Worm (Caenorhabditis elegans) whole organism, young adult: Measurements from ENCODE around the gene F13C5.3.

ENCODE experiments used
- B0261.1 ChIP-seq: sonication (generic microtip); optimal IDR thresholded peaks from 2 replicates; lab custom pipeline; 2016; ENCODE audit warnings: mild to moderate bottlenecking, missing genetic modification characterization, moderate library complexity, missing compliant biosample characterization
- B0336.3 ChIP-seq: fragments of 200-800 bp; sonication (Bioruptor generic); IDR thresholded peaks from 2 replicates; pipeline ENCODE4 v1.3.6; 2022; ENCODE audit warnings: missing genetic modification characterization, missing compliant biosample characterization
- C06A6.2 ChIP-seq: fragments of 200-800 bp; sonication (Bioruptor generic); conservative IDR thresholded peaks from 2 replicates; pipeline ENCODE4 v1.3.6; 2022; ENCODE audit warnings: missing genetic modification characterization, missing compliant biosample characterization
- F33H1.4 ChIP-seq: fragments of 200-800 bp; sonication (Bioruptor generic); IDR thresholded peaks from 2 replicates; pipeline ENCODE4 v1.3.6; 2022; ENCODE audit warnings: missing genetic modification reagents, missing genetic modification characterization, missing compliant biosample characterization
- F39B2.1 ChIP-seq: fragments of 200-800 bp; sonication (Bioruptor generic); IDR thresholded peaks from 2 replicates; pipeline ENCODE4 v1.3.6; 2022; ENCODE audit warnings: missing genetic modification reagents, missing genetic modification characterization, missing compliant biosample characterization
- F49E8.2 ChIP-seq: sonication (generic microtip); optimal IDR thresholded peaks from 3 replicates; lab custom pipeline; 2017; ENCODE audit warnings: missing genetic modification characterization, mild to moderate bottlenecking, missing compliant biosample characterization, antibody characterized with exemption, moderate library complexity; ENCODE audit not compliant: insufficient read depth
- F52B5.7 ChIP-seq: sonication (generic microtip); optimal IDR thresholded peaks from 2 replicates; lab custom pipeline; 2016; ENCODE audit warnings: mild to moderate bottlenecking, missing genetic modification characterization, missing compliant biosample characterization
- F55B11.4 ChIP-seq: sonication (generic microtip); optimal IDR thresholded peaks from 2 replicates; lab custom pipeline; 2016; ENCODE audit warnings: missing compliant biosample characterization, missing genetic modification characterization, borderline replicate concordance; ENCODE audit not compliant: insufficient read depth
- K11D2.4 ChIP-seq: fragments of 200-800 bp; sonication (Bioruptor generic); IDR thresholded peaks from 2 replicates; pipeline ENCODE4 v1.3.6; 2022; ENCODE audit warnings: missing genetic modification reagents, missing genetic modification characterization, missing compliant biosample characterization
- Y67H2A.10 ChIP-seq: fragments of 200-800 bp; sonication (Bioruptor generic); conservative IDR thresholded peaks from 2 replicates; pipeline ENCODE4 v1.3.6; 2022; ENCODE audit warnings: missing genetic modification reagents, missing genetic modification characterization, missing compliant biosample characterization
- Y95B8A.8 ChIP-seq: fragments of 200-800 bp; sonication (Bioruptor generic); IDR thresholded peaks from 2 replicates; pipeline ENCODE4 v1.3.6; 2022; ENCODE audit warnings: missing genetic modification reagents, missing genetic modification characterization, missing compliant biosample characterization
- ama-1 ChIP-seq, 3 experiments: fragments of 150-350 bp in 1 of 3; sonication (generic microtip) in 2 of 3; optimal IDR thresholded peaks; 2 replicates each; lab custom pipeline; 2014 to 2018; ENCODE audit warnings: missing biosample characterization in 2 of 3, missing genetic modification characterization in 2 of 3, missing genetic modification reagents in 2 of 3
- attf-3 ChIP-seq: fragments of 200-800 bp; sonication (Bioruptor generic); conservative IDR thresholded peaks from 2 replicates; pipeline ENCODE4 v1.3.6; 2022; ENCODE audit warnings: missing genetic modification reagents, missing genetic modification characterization, missing compliant biosample characterization
- bed-2 ChIP-seq: fragments of 200-800 bp; sonication (Bioruptor generic); IDR thresholded peaks from 2 replicates; pipeline ENCODE4 v1.3.6; 2022; ENCODE audit warnings: missing genetic modification reagents, missing genetic modification characterization, missing compliant biosample characterization
- cebp-1 ChIP-seq, 2 experiments: fragments of 200-800 bp in 1 of 2; sonication (Bioruptor generic) in 1 of 2; sonication (generic microtip) in 1 of 2; IDR thresholded peaks in 1 of 2; optimal IDR thresholded peaks in 1 of 2; 2 replicates each; pipeline versions ENCODE4 v1.3.6 to Lab custom; 2017 to 2022; ENCODE audit warnings: missing compliant biosample characterization in 2 of 2, missing genetic modification characterization in 2 of 2, mild to moderate bottlenecking in 1 of 2, missing genetic modification reagents in 1 of 2, moderate library complexity in 1 of 2
- ceh-100 ChIP-seq: fragments of 200-800 bp; sonication (Bioruptor generic); IDR thresholded peaks from 2 replicates; pipeline ENCODE4 v1.3.6; 2022; ENCODE audit warnings: missing genetic modification reagents, missing genetic modification characterization, missing compliant biosample characterization
- ceh-27 ChIP-seq: fragments of 200-800 bp; sonication (Bioruptor generic); optimal IDR thresholded peaks from 2 replicates; lab custom pipeline; 2018; ENCODE audit warnings: mild to moderate bottlenecking, missing genetic modification characterization, moderate library complexity, missing compliant biosample characterization
- ceh-58 ChIP-seq: fragments of 200-800 bp; sonication (Bioruptor generic); IDR thresholded peaks from 2 replicates; pipeline ENCODE4 v1.3.6; 2022; ENCODE audit warnings: missing genetic modification characterization, missing compliant biosample characterization
- ceh-91 ChIP-seq: fragments of 200-800 bp; sonication (Bioruptor generic); IDR thresholded peaks from 2 replicates; pipeline ENCODE4 v1.3.6; 2022; ENCODE audit warnings: missing genetic modification reagents, missing genetic modification characterization, missing compliant biosample characterization
- efl-1 ChIP-seq: fragments of 150-350 bp; optimal IDR thresholded peaks from 2 replicates; lab custom pipeline; 2014; ENCODE audit warnings: missing biosample characterization, missing genetic modification reagents, missing genetic modification characterization
- egl-44 ChIP-seq: fragments of 200-800 bp; sonication (Bioruptor generic); IDR thresholded peaks from 2 replicates; pipeline ENCODE4 v1.3.6; 2022; ENCODE audit warnings: missing genetic modification reagents, missing genetic modification characterization, missing compliant biosample characterization
- egrh-3 ChIP-seq: fragments of 200-800 bp; sonication (Bioruptor generic); IDR thresholded peaks from 2 replicates; pipeline ENCODE4 v1.3.6; 2022; ENCODE audit warnings: missing genetic modification reagents, missing genetic modification characterization, missing compliant biosample characterization
- ekl-4 ChIP-seq: fragments of 200-800 bp; sonication (Bioruptor generic); IDR thresholded peaks from 2 replicates; pipeline ENCODE4 v1.3.6; 2022; ENCODE audit warnings: missing genetic modification reagents, missing genetic modification characterization, missing compliant biosample characterization
- fkh-3 ChIP-seq: sonication (generic microtip); optimal IDR thresholded peaks from 2 replicates; lab custom pipeline; 2016; ENCODE audit warnings: mild to moderate bottlenecking, missing genetic modification characterization, missing compliant biosample characterization
- hlh-26 ChIP-seq: fragments of 200-800 bp; sonication (Bioruptor generic); conservative IDR thresholded peaks from 2 replicates; pipeline ENCODE4 v1.3.6; 2022; ENCODE audit warnings: missing genetic modification reagents, missing genetic modification characterization, missing compliant biosample characterization
- hmg-20 ChIP-seq: fragments of 200-800 bp; sonication (Bioruptor generic); IDR thresholded peaks from 2 replicates; pipeline ENCODE4 v1.3.6; 2022; ENCODE audit warnings: missing genetic modification reagents, missing genetic modification characterization, missing compliant biosample characterization
- hsf-1 ChIP-seq: fragments of 200-800 bp; sonication (Bioruptor generic); IDR thresholded peaks from 2 replicates; pipeline ENCODE4 v1.3.6; 2022; ENCODE audit warnings: missing genetic modification reagents, missing genetic modification characterization, missing compliant biosample characterization
- let-526 ChIP-seq: fragments of 200-800 bp; sonication (Bioruptor generic); IDR thresholded peaks from 2 replicates; pipeline ENCODE4 v1.3.6; 2022; ENCODE audit warnings: missing genetic modification reagents, missing genetic modification characterization, missing compliant biosample characterization
- lin-26 ChIP-seq: fragments of 200-800 bp; sonication (Bioruptor generic); IDR thresholded peaks from 2 replicates; pipeline ENCODE4 v1.3.6; 2022; ENCODE audit warnings: missing genetic modification reagents, missing genetic modification characterization, missing compliant biosample characterization
- lsy-27 ChIP-seq: sonication (generic microtip); optimal IDR thresholded peaks from 2 replicates; lab custom pipeline; 2017; ENCODE audit warnings: missing genetic modification characterization, mild to moderate bottlenecking, missing compliant biosample characterization, antibody characterized with exemption, missing genotype, borderline replicate concordance; ENCODE audit not compliant: insufficient read depth
- nfya-2 ChIP-seq: fragments of 200-800 bp; sonication (Bioruptor generic); IDR thresholded peaks from 2 replicates; pipeline ENCODE4 v1.3.6; 2022; ENCODE audit warnings: missing genetic modification reagents, missing genetic modification characterization, missing compliant biosample characterization
- nhr-80 ChIP-seq: sonication (generic microtip); optimal IDR thresholded peaks from 2 replicates; lab custom pipeline; 2016; ENCODE audit warnings: missing genetic modification characterization, missing compliant biosample characterization
- pha-4 ChIP-seq: fragments of 150-350 bp; sonication (generic microtip); optimal IDR thresholded peaks from 2 replicates; lab custom pipeline; 2014; ENCODE audit warnings: missing biosample characterization, missing genetic modification reagents, missing genetic modification characterization
- rec-8 ChIP-seq, 2 experiments: sonication (generic microtip); optimal IDR thresholded peaks; 2 replicates each; lab custom pipeline; 2016; ENCODE audit warnings: mild to moderate bottlenecking in 2 of 2, missing genetic modification characterization in 2 of 2, missing genetic modification reagents in 2 of 2, missing genotype in 2 of 2, missing biosample characterization in 1 of 2, missing compliant biosample characterization in 1 of 2, moderate library complexity in 1 of 2
- rpc-1 ChIP-seq, 2 experiments: fragments of 150-350 bp in 1 of 2; sonication (generic microtip) in 1 of 2; optimal IDR thresholded peaks; 2 replicates each; lab custom pipeline; 2014 to 2018; ENCODE audit warnings: missing biosample characterization in 1 of 2, missing genetic modification characterization in 1 of 2, missing genetic modification reagents in 1 of 2, missing genotype in 1 of 2
- sea-2 ChIP-seq: fragments of 200-800 bp; sonication (Bioruptor generic); IDR thresholded peaks from 2 replicates; pipeline ENCODE4 v1.3.6; 2022; ENCODE audit warnings: missing genetic modification characterization, missing compliant biosample characterization
- snpc-1.1 ChIP-seq: sonication (generic microtip); optimal IDR thresholded peaks from 2 replicates; lab custom pipeline; 2017; ENCODE audit warnings: missing genetic modification characterization, mild to moderate bottlenecking, missing compliant biosample characterization, antibody characterized with exemption, moderate library complexity, missing genotype, missing genetic modification reagents; ENCODE audit not compliant: insufficient read depth
- snpc-1.3 ChIP-seq: sonication (generic microtip); optimal IDR thresholded peaks from 2 replicates; lab custom pipeline; 2017; ENCODE audit warnings: missing genetic modification characterization, mild to moderate bottlenecking, missing compliant biosample characterization, antibody characterized with exemption, moderate library complexity, missing genotype, missing genetic modification reagents; ENCODE audit not compliant: insufficient read depth
- snpc-3.4 ChIP-seq: sonication (generic microtip); optimal IDR thresholded peaks from 2 replicates; lab custom pipeline; 2017; ENCODE audit warnings: missing genetic modification characterization, mild to moderate bottlenecking, missing compliant biosample characterization, antibody characterized with exemption, moderate library complexity, missing genotype, missing genetic modification reagents
- unc-62 ChIP-seq: fragments of 150-350 bp; optimal IDR thresholded peaks from 2 replicates; lab custom pipeline; 2014; ENCODE audit warnings: missing biosample characterization, missing genetic modification reagents, missing genetic modification characterization
- zfh-2 ChIP-seq: fragments of 200-800 bp; sonication (Bioruptor generic); conservative IDR thresholded peaks from 2 replicates; pipeline ENCODE4 v1.3.6; 2022; ENCODE audit warnings: missing genetic modification reagents, missing genetic modification characterization, missing compliant biosample characterization
- ztf-18 ChIP-seq: sonication (generic microtip); optimal IDR thresholded peaks from 2 replicates; lab custom pipeline; 2016; ENCODE audit warnings: missing genotype, mild to moderate bottlenecking, missing genetic modification characterization, missing compliant biosample characterization
- ztf-22 ChIP-seq: fragments of 200-800 bp; sonication (Bioruptor generic); optimal IDR thresholded peaks from 2 replicates; lab custom pipeline; 2018; ENCODE audit warnings: mild to moderate bottlenecking, missing genetic modification characterization, moderate library complexity, missing compliant biosample characterization
- ztf-26 ChIP-seq: sonication (generic microtip); optimal IDR thresholded peaks from 2 replicates; lab custom pipeline; 2017; ENCODE audit warnings: missing genetic modification characterization, missing compliant biosample characterization
- ztf-3 ChIP-seq: fragments of 200-800 bp; sonication (Bioruptor generic); optimal IDR thresholded peaks from 2 replicates; lab custom pipeline; 2018; ENCODE audit warnings: mild to moderate bottlenecking, missing genetic modification characterization, missing compliant biosample characterization

F13C5.3 gene

DNA sequence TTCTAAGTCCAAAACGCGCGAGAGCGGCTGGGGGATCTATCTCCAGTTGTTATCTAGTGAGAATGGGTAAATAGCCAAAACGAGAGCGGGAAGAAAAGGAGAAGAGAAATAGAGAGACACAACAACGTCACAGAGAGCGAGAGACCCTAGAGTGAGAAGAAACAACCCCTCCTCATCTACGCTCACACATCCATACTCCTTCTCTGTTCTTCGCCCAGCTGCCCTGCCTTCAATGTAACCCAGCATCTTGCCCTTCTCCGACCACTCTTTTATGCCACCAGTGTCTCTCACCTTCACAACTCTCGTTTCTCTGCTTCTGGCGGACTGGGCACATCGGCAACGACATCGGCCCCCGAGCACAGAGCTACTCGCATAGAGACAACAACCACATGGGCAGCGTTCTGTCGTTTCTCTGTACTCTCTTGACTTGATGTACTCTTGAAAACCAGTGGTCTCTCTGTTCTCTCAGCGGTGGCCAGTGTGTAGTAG is 6.1 kb downstream of the F13C5.3 start (continued):
- TF ChIP-seq ceh-100 (GFP tag; lab: Robert Waterston, UW) (no peak), egrh-3 (GFP tag; lab: Robert Waterston, UW) (peak; percentile 76), B0336.3 (peak; percentile 85; the same call in 1 of the 2 replicates), rpc-1 (optimal IDR thresholded peaks at IDR 0.05; lab: Kevin White, UChicago) (no peak), rpc-1 (tag; optimal IDR thresholded peaks at IDR 0.05; lab: Kevin White, UChicago) (no peak), sea-2 (GFP tag; lab: Robert Waterston, UW) (no peak), K11D2.4 (GFP tag; lab: Robert Waterston, UW) (peak; percentile 70; the same call in 1 of the 2 replicates), Y95B8A.8 (GFP tag; lab: Robert Waterston, UW) (no peak; the same call in 1 of the 2 replicates), nfya-2 (GFP tag; lab: Robert Waterston, UW) (no peak), ztf-3 (no peak), efl-1 (GFP tag; lab: Kevin White, UChicago) (no peak), ekl-4 (GFP tag; lab: Robert Waterston, UW) (peak; percentile 66; the same call in 1 of the 2 replicates), F33H1.4 (GFP tag; lab: Robert Waterston, UW) (no peak), F39B2.1 (GFP tag; lab: Robert Waterston, UW) (no peak), Y67H2A.10 (GFP tag; lab: Robert Waterston, UW) (no peak), ztf-26 (tag; lab: Kevin White, UChicago) (peak; percentile 35), lsy-27 (no peak), nhr-80 (tag; lab: Kevin White, UChicago) (peak; percentile 97), ceh-58 (GFP tag; lab: Robert Waterston, UW) (no peak), ztf-18 (tag; lab: Kevin White, UChicago) (no peak), bed-2 (no peak), F55B11.4 (tag; lab: Kevin White, UChicago) (no peak), ama-1 (optimal IDR thresholded peaks at IDR 0.05; lab: Kevin White, UChicago) (no peak), ama-1 (GFP tag; optimal IDR thresholded peaks at IDR 0.05; lab: Kevin White, UChicago) (peak in 1 of 2 experiments; percentile 37), ceh-91 (no peak), hsf-1 (GFP tag; lab: Robert Waterston, UW) (0 out of 2 replicates have a peak, but pooled peaks have one; percentile 50), cebp-1 (GFP tag; IDR thresholded peaks at IDR 0.05; lab: Robert Waterston, UW) (no peak), cebp-1 (tag; optimal IDR thresholded peaks at IDR 0.05; lab: Kevin White, UChicago) (peak; percentile 87), lin-26 (GFP tag; lab: Robert Waterston, UW) (peak; percentile 61), snpc-1.1 (no peak), snpc-1.3 (no peak), snpc-3.4 (no peak), hmg-20 (GFP tag; lab: Robert Waterston, UW) (0 out of 2 replicates have a peak, but pooled peaks have one; percentile 42), zfh-2 (GFP tag; lab: Robert Waterston, UW) (peak; percentile 99), ztf-22 (GFP tag; lab: Kevin White, UChicago) (no peak), rec-8 (tag; optimal IDR thresholded peaks at IDR 0.05; lab: Kevin White, UChicago) (no peak), F52B5.7 (no peak), ceh-27 (GFP tag; lab: Kevin White, UChicago) (peak; percentile 70), F49E8.2 (tag; lab: Kevin White, UChicago) (no peak), hlh-26 (GFP tag; lab: Robert Waterston, UW) (no peak), let-526 (peak; percentile 75; the same call in 1 of the 2 replicates), attf-3 (GFP tag; lab: Robert Waterston, UW) (peak; percentile 42; the same call in 1 of the 2 replicates), unc-62 (GFP tag; lab: Kevin White, UChicago) (no peak), B0261.1 (tag; lab: Kevin White, UChicago) (no peak), fkh-3 (tag; lab: Kevin White, UChicago) (no peak), pha-4 (no peak), egl-44 (no peak), C06A6.2 (0 out of 2 replicates have a peak, but pooled peaks have one; percentile 46)
